Fruit fly (Drosophila melanogaster) whole organism, embryonic: Measurements from ENCODE around the gene ND-24.

Experiments
- Blimp-1 ChIP-seq: fragments of 200-800 bp; sonication (Bioruptor generic); optimal IDR thresholded peaks from 3 replicates; lab custom pipeline; 2018; ENCODE audit warnings: missing biosample characterization, missing genetic modification characterization, mild to moderate bottlenecking, moderate library complexity, missing genetic modification reagents
- Bteb2 ChIP-seq: fragments of 200-800 bp; sonication (Bioruptor generic); optimal IDR thresholded peaks from 2 replicates; lab custom pipeline; 2016; ENCODE audit warnings: missing biosample characterization, missing genetic modification characterization
- CG10366 ChIP-seq: fragments of 200-800 bp; sonication (Bioruptor generic); IDR thresholded peaks from 2 replicates; pipeline ENCODE4 v1.3.6; 2022; ENCODE audit warnings: missing biosample characterization, missing genetic modification characterization
- CG12104 ChIP-seq: fragments of 200-800 bp; sonication (Bioruptor generic); optimal IDR thresholded peaks from 3 replicates; lab custom pipeline; 2016; ENCODE audit warnings: missing biosample characterization, missing genetic modification characterization
- CG12659 ChIP-seq: fragments of 200-800 bp; sonication (Bioruptor generic); optimal IDR thresholded peaks from 3 replicates; lab custom pipeline; 2017; ENCODE audit warnings: mild to moderate bottlenecking, missing biosample characterization, missing genetic modification reagents, missing genetic modification characterization
- CG13624 ChIP-seq: fragments of 200-800 bp; sonication (Bioruptor generic); optimal IDR thresholded peaks from 2 replicates; lab custom pipeline; 2016; ENCODE audit warnings: missing biosample characterization, missing genetic modification characterization
- CG13894 ChIP-seq: fragments of 200-800 bp; sonication (Bioruptor generic); optimal IDR thresholded peaks from 3 replicates; lab custom pipeline; 2018; ENCODE audit warnings: missing biosample characterization, mild to moderate bottlenecking, missing genetic modification characterization, moderate library complexity
- CG1792 ChIP-seq: fragments of 200-800 bp; sonication (Bioruptor generic); optimal IDR thresholded peaks from 2 replicates; lab custom pipeline; 2016; ENCODE audit warnings: missing biosample characterization, missing genetic modification characterization
- CG2712 ChIP-seq: fragments of 200-800 bp; optimal IDR thresholded peaks from 3 replicates; lab custom pipeline; 2019; ENCODE audit warnings: missing biosample characterization, mild to moderate bottlenecking, missing genetic modification characterization, moderate library complexity
- CG31224 ChIP-seq: fragments of 200-800 bp; sonication (Bioruptor generic); IDR thresholded peaks from 2 replicates; pipeline ENCODE4 v1.3.6; 2022; ENCODE audit warnings: missing biosample characterization, missing genetic modification characterization
- CG31441 ChIP-seq: fragments of 200-800 bp; sonication (Bioruptor generic); IDR thresholded peaks from 2 replicates; pipeline ENCODE4 v1.3.6; 2022; ENCODE audit warnings: missing biosample characterization, missing genetic modification characterization
- CG4617 ChIP-seq: fragments of 200-800 bp; sonication (Bioruptor generic); optimal IDR thresholded peaks from 3 replicates; lab custom pipeline; 2016; ENCODE audit warnings: missing biosample characterization, missing genetic modification characterization, borderline replicate concordance
- CG5953 ChIP-seq: fragments of 200-800 bp; sonication (Bioruptor generic); IDR thresholded peaks from 2 replicates; pipeline ENCODE4 v1.3.6; 2022; ENCODE audit warnings: missing biosample characterization, missing genetic modification characterization
- CG7357 ChIP-seq: fragments of 200-800 bp; sonication (Bioruptor generic); IDR thresholded peaks from 3 replicates; pipeline ENCODE4 v1.3.6; 2022; ENCODE audit warnings: missing biosample characterization, missing genetic modification characterization
- CG8765 ChIP-seq: fragments of 200-800 bp; sonication (Bioruptor generic); IDR thresholded peaks from 2 replicates; pipeline ENCODE4 v1.3.6; 2022; ENCODE audit warnings: missing biosample characterization, missing genetic modification characterization
- CG9215 ChIP-seq: fragments of 200-800 bp; sonication (Bioruptor generic); IDR thresholded peaks from 2 replicates; pipeline ENCODE4 v1.3.6; 2022; ENCODE audit warnings: missing biosample characterization, missing genetic modification characterization
- CG9727 ChIP-seq: fragments of 200-800 bp; sonication (Bioruptor generic); optimal IDR thresholded peaks from 3 replicates; lab custom pipeline; 2017; ENCODE audit warnings: missing biosample characterization, mild to moderate bottlenecking, missing genetic modification characterization
- Chrac-16 ChIP-seq: fragments of 200-800 bp; sonication (Bioruptor generic); optimal IDR thresholded peaks from 3 replicates; lab custom pipeline; 2016; ENCODE audit warnings: missing biosample characterization, missing genetic modification characterization
- CoRest ChIP-seq: fragments of 200-800 bp; sonication (Bioruptor generic); optimal IDR thresholded peaks from 3 replicates; lab custom pipeline; 2018; ENCODE audit warnings: missing biosample characterization, mild to moderate bottlenecking, missing genetic modification characterization, moderate library complexity
- D ChIP-seq, 2 experiments: fragments of 200-800 bp in 1 of 2; fragments of >200 bp in 1 of 2; sonication (Bioruptor generic) in 1 of 2; optimal IDR thresholded peaks; 2 replicates in 1 of 2; 3 replicates in 1 of 2; lab custom pipeline; 2017; ENCODE audit warnings: mild to moderate bottlenecking in 1 of 2, missing biosample characterization in 1 of 2, missing genetic modification characterization in 1 of 2, missing genetic modification reagents in 1 of 2
- Dad ChIP-seq: fragments of 200-800 bp; sonication (Bioruptor generic); optimal IDR thresholded peaks from 3 replicates; lab custom pipeline; 2016; ENCODE audit warnings: missing biosample characterization, missing genetic modification characterization
- Drgx ChIP-seq: fragments of 200-800 bp; sonication (Bioruptor generic); IDR thresholded peaks from 2 replicates; pipeline ENCODE4 v1.3.6; 2022; ENCODE audit warnings: missing biosample characterization, missing genetic modification characterization
- Ets65A ChIP-seq: fragments of 200-800 bp; sonication (Bioruptor generic); peaks from one replicate; lab custom pipeline; 2016; ENCODE audit warnings: missing biosample characterization, missing genetic modification characterization
- Fer3 ChIP-seq: fragments of 200-800 bp; sonication (Bioruptor generic); optimal IDR thresholded peaks from 2 replicates; lab custom pipeline; 2018; ENCODE audit warnings: missing biosample characterization, mild to moderate bottlenecking, missing genetic modification characterization, moderate library complexity
- Gsc ChIP-seq: fragments of 200-800 bp; sonication (Bioruptor generic); IDR thresholded peaks from 2 replicates; pipeline ENCODE4 v1.3.6; 2022; ENCODE audit warnings: missing biosample characterization, missing genetic modification characterization
- H15 ChIP-seq: fragments of 200-800 bp; sonication (Bioruptor generic); IDR thresholded peaks from 3 replicates; pipeline ENCODE4 v1.3.6; 2022; ENCODE audit warnings: missing biosample characterization, missing genetic modification characterization
- Hr78 ChIP-seq, 2 experiments: fragments of 200-800 bp in 1 of 2; fragments of >200 bp in 1 of 2; sonication (Bioruptor generic) in 1 of 2; optimal IDR thresholded peaks; 2 replicates each; lab custom pipeline; 2017 to 2019; ENCODE audit warnings: missing biosample characterization in 2 of 2, missing genetic modification characterization in 2 of 2, mild to moderate bottlenecking in 1 of 2, moderate library complexity in 1 of 2
- Lpt ChIP-seq: fragments of >200 bp; optimal IDR thresholded peaks from 2 replicates; lab custom pipeline; 2018; ENCODE audit warnings: missing biosample characterization, missing genetic modification characterization
- MESR4 ChIP-seq: fragments of 200-800 bp; sonication (Bioruptor generic); optimal IDR thresholded peaks from 2 replicates; lab custom pipeline; 2018; ENCODE audit warnings: missing biosample characterization, mild to moderate bottlenecking, missing genetic modification characterization, moderate library complexity
- Mes4 ChIP-seq: fragments of 200-800 bp; sonication (Bioruptor generic); optimal IDR thresholded peaks from 2 replicates; lab custom pipeline; 2016; ENCODE audit warnings: missing biosample characterization, missing genetic modification characterization
- bigmax ChIP-seq: fragments of 200-800 bp; sonication (Bioruptor generic); optimal IDR thresholded peaks from 2 replicates; lab custom pipeline; 2018; ENCODE audit warnings: missing biosample characterization, mild to moderate bottlenecking, missing genetic modification characterization
- bowl ChIP-seq: fragments of 200-800 bp; sonication (Bioruptor generic); IDR thresholded peaks from 2 replicates; pipeline ENCODE4 v1.3.6; 2022; ENCODE audit warnings: missing biosample characterization, missing genetic modification characterization
- cato ChIP-seq: fragments of 200-800 bp; sonication (Bioruptor generic); optimal IDR thresholded peaks from 2 replicates; lab custom pipeline; 2016; ENCODE audit warnings: missing biosample characterization, missing genetic modification characterization, borderline replicate concordance
- crp ChIP-seq, 2 experiments: fragments of 200-800 bp; sonication (Bioruptor generic); optimal IDR thresholded peaks; 2 replicates in 1 of 2; 3 replicates in 1 of 2; lab custom pipeline; 2017; ENCODE audit warnings: missing biosample characterization in 2 of 2, missing genetic modification characterization in 2 of 2, mild to moderate bottlenecking in 1 of 2, moderate library complexity in 1 of 2
- danr ChIP-seq: fragments of 200-800 bp; sonication (Bioruptor generic); IDR thresholded peaks from 2 replicates; pipeline ENCODE4 v1.3.6; 2022; ENCODE audit warnings: missing biosample characterization, missing genetic modification characterization
- dpn ChIP-seq, 2 experiments: fragments of 200-800 bp; sonication (Bioruptor generic); optimal IDR thresholded peaks; 3 replicates each; lab custom pipeline; 2016; ENCODE audit warnings: missing biosample characterization in 2 of 2, missing genetic modification characterization in 2 of 2
- esg ChIP-seq: fragments of 200-800 bp; sonication (Bioruptor generic); conservative IDR thresholded peaks from 2 replicates; pipeline ENCODE4 v1.3.6; 2022; ENCODE audit warnings: missing biosample characterization, missing genetic modification characterization
- exex ChIP-seq: fragments of 200-800 bp; sonication (Bioruptor generic); optimal IDR thresholded peaks from 4 replicates; lab custom pipeline; 2018; ENCODE audit warnings: missing biosample characterization, mild to moderate bottlenecking, missing genetic modification characterization, moderate library complexity
- fru ChIP-seq: fragments of >200 bp; optimal IDR thresholded peaks from 2 replicates; lab custom pipeline; 2017
- ftz-f1 ChIP-seq: fragments of 200-800 bp; sonication (Bioruptor generic); optimal IDR thresholded peaks from 2 replicates; lab custom pipeline; 2016; ENCODE audit warnings: missing biosample characterization, missing genetic modification characterization
- hb ChIP-seq: fragments of 200-800 bp; sonication (Bioruptor generic); IDR thresholded peaks from 3 replicates; pipeline ENCODE4 v1.3.6; 2022; ENCODE audit warnings: missing biosample characterization, missing genetic modification characterization; ENCODE audit not compliant: partially characterized antibody
- kay ChIP-seq: fragments of 200-800 bp; sonication (Bioruptor generic); optimal IDR thresholded peaks from 2 replicates; lab custom pipeline; 2016; ENCODE audit warnings: missing biosample characterization, missing genetic modification characterization
- klu ChIP-seq: fragments of 200-800 bp; sonication (Bioruptor generic); IDR thresholded peaks from 2 replicates; pipeline ENCODE4 v1.3.6; 2022; ENCODE audit warnings: missing biosample characterization, missing genetic modification characterization
- nerfin-1 ChIP-seq: fragments of 200-800 bp; sonication (Bioruptor generic); optimal IDR thresholded peaks from 3 replicates; lab custom pipeline; 2019; ENCODE audit warnings: missing biosample characterization, mild to moderate bottlenecking, missing genetic modification characterization, moderate library complexity
- schlank ChIP-seq: fragments of 200-800 bp; sonication (Bioruptor generic); optimal IDR thresholded peaks from 2 replicates; lab custom pipeline; 2018; ENCODE audit warnings: missing biosample characterization, mild to moderate bottlenecking, missing genetic modification characterization
- sima ChIP-seq: fragments of 200-800 bp; sonication (Bioruptor generic); optimal IDR thresholded peaks from 2 replicates; lab custom pipeline; 2016; ENCODE audit warnings: missing biosample characterization, missing genetic modification characterization
- slp2 ChIP-seq: fragments of 200-800 bp; sonication (Bioruptor generic); optimal IDR thresholded peaks from 2 replicates; lab custom pipeline; 2016; ENCODE audit warnings: missing biosample characterization, missing genetic modification characterization
- trh ChIP-seq: fragments of 200-800 bp; sonication (Bioruptor generic); optimal IDR thresholded peaks from 2 replicates; lab custom pipeline; 2016; ENCODE audit warnings: missing biosample characterization, missing genetic modification characterization
- twi ChIP-seq: fragments of 200-800 bp; optimal IDR thresholded peaks from 2 replicates; lab custom pipeline; 2019; ENCODE audit warnings: missing biosample characterization, mild to moderate bottlenecking, missing genetic modification characterization, moderate library complexity
- zen ChIP-seq: fragments of 200-800 bp; sonication (Bioruptor generic); optimal IDR thresholded peaks from 3 replicates; lab custom pipeline; 2018; ENCODE audit warnings: missing biosample characterization, mild to moderate bottlenecking, missing genetic modification characterization, moderate library complexity

Gene ND-24

dm6 chrX:17631996-17632612 is at the start of gene ND-24, which contains the start of gene corolla (continued):
- TF ChIP-seq CG13624 (GFP tag; lab: Kevin White, UChicago) (peak; percentile 88), CG2712 (tag; lab: Kevin White, UChicago) (peak; percentile 83), CG10366 (peak; percentile 90), CG13894 (tag; lab: Kevin White, UChicago) (peak; percentile 85), esg (GFP tag; lab: Robert Waterston, UW) (peak; percentile 86), zen (tag; lab: Kevin White, UChicago) (peak; percentile 74), hb (peak; percentile 84), slp2 (GFP tag; lab: Kevin White, UChicago) (peak; percentile 78), sima (GFP tag; lab: Kevin White, UChicago) (peak; percentile 37), cato (peak; percentile 71), Bteb2 (GFP tag; lab: Kevin White, UChicago) (peak; percentile 88), Mes4 (GFP tag; lab: Kevin White, UChicago) (peak; percentile 61), kay (GFP tag; lab: Kevin White, UChicago) (peak; percentile 64), D (optimal IDR thresholded peaks at IDR 0.05; lab: Kevin White, UChicago) (no peak), D (GFP tag; optimal IDR thresholded peaks at IDR 0.05; lab: Kevin White, UChicago) (peak; percentile 63), CG4617 (peak; percentile 76), trh (GFP tag; lab: Kevin White, UChicago) (peak; percentile 80), Lpt (GFP tag; lab: Kevin White, UChicago) (no peak), CG5953 (GFP tag; lab: Robert Waterston, UW) (peak; percentile 69), CG1792 (GFP tag; lab: Kevin White, UChicago) (peak; percentile 58), CG9727 (GFP tag; lab: Kevin White, UChicago) (peak; percentile 86), bigmax (GFP tag; lab: Kevin White, UChicago) (no peak), bowl (GFP tag; lab: Robert Waterston, UW) (peak; percentile 68; the same call in 1 of the 2 replicates), CG12104 (GFP tag; lab: Kevin White, UChicago) (peak; percentile 74), CG8765 (GFP tag; lab: Robert Waterston, UW) (peak; percentile 78; the same call in 1 of the 2 replicates), CG7357 (GFP tag; lab: Robert Waterston, UW) (peak; percentile 61; the same call in 1 of the 3 replicates), MESR4 (peak; percentile 63), CG12659 (GFP tag; lab: Kevin White, UChicago) (peak; percentile 87), H15 (peak; percentile 86), nerfin-1 (tag; lab: Kevin White, UChicago) (peak; percentile 48), twi (tag; lab: Kevin White, UChicago) (peak; percentile 43), ftz-f1 (GFP tag; lab: Kevin White, UChicago) (peak; percentile 8), dpn (GFP tag; optimal IDR thresholded peaks at IDR 0.05; lab: Kevin White, UChicago) (peak; percentile 87 to 89), fru (lab: Kevin White, UChicago) (no peak), crp (GFP tag; optimal IDR thresholded peaks at IDR 0.05; lab: Kevin White, UChicago) (peak; percentile 72 to 93), schlank (no peak), Ets65A (peak; percentile 94), CG31224 (GFP tag; lab: Robert Waterston, UW) (peak; percentile 78), Blimp-1 (GFP tag; lab: Kevin White, UChicago) (peak; percentile 80), exex (tag; lab: Kevin White, UChicago) (no peak), Fer3 (tag; lab: Kevin White, UChicago) (peak; percentile 82), Dad (GFP tag; lab: Kevin White, UChicago) (peak; percentile 71), CG9215 (GFP tag; lab: Robert Waterston, UW) (peak; percentile 85), Gsc (no peak), danr (GFP tag; lab: Robert Waterston, UW) (peak; percentile 79), CG31441 (GFP tag; lab: Robert Waterston, UW) (no peak; the same call in none of the 2 replicates), Chrac-16 (GFP tag; lab: Kevin White, UChicago) (peak; percentile 85), CoRest (tag; lab: Kevin White, UChicago) (peak; percentile 82), Drgx (GFP tag; lab: Robert Waterston, UW) (peak; percentile 72), Hr78 (GFP tag; optimal IDR thresholded peaks at IDR 0.05; lab: Kevin White, UChicago) (no peak), klu (peak; percentile 87)
